Fruit fly (Drosophila melanogaster): ENCODE measurements around the gene CG7488.

Gene CG7488

dm6 chr3R:12980628-12981219 lies 14.7 kb upstream of the CG7488 start, which contains the start of gene Paip2 (continued):
- TF ChIP-seq slp2 (GFP tag; optimal IDR thresholded peaks at IDR 0.05) (no peak), CG2712 (tag; optimal IDR thresholded peaks at IDR 0.05) (peak; percentile 60), hbn (GFP tag; IDR thresholded peaks at IDR 0.05; ENCODE audit: partially characterized antibody) (peak; percentile 98), Dek (tag; optimal IDR thresholded peaks at IDR 0.05) (peak; percentile 19), fd102C (GFP tag; optimal IDR thresholded peaks at IDR 0.05) (no peak), Bteb2 (GFP tag; optimal IDR thresholded peaks at IDR 0.05) (no peak), bsh (GFP tag; optimal IDR thresholded peaks at IDR 0.05) (no peak), E2f1 (GFP tag; IDR thresholded peaks at IDR 0.05) (no peak), CG9727 (GFP tag; optimal IDR thresholded peaks at IDR 0.05) (no peak), dm (GFP tag; optimal IDR thresholded peaks at IDR 0.05) (peak; percentile 39), lab (GFP tag; optimal IDR thresholded peaks at IDR 0.05) (no peak), hth (optimal IDR thresholded peaks at IDR 0.05) (no peak), insv (GFP tag; optimal IDR thresholded peaks at IDR 0.05) (peak in 1 of 2 experiments; percentile 32), CG12155 (GFP tag; optimal IDR thresholded peaks at IDR 0.05) (peak; percentile 9), tio (GFP tag; optimal IDR thresholded peaks at IDR 0.05) (no peak), CG4707 (GFP tag; optimal IDR thresholded peaks at IDR 0.05) (no peak), nmo (GFP tag; optimal IDR thresholded peaks at IDR 0.05) (peak; percentile 71), bowl (GFP tag; IDR thresholded peaks at IDR 0.05) (no peak), Blimp-1 (GFP tag; optimal IDR thresholded peaks at IDR 0.05) (no peak), sna (GFP tag; IDR thresholded peaks at IDR 0.05; ENCODE audit: partially characterized antibody) (peak; percentile 99), Pdp1 (GFP tag; optimal IDR thresholded peaks at IDR 0.05) (peak in 1 of 2 experiments; percentile 84), CG42726 (GFP tag; IDR thresholded peaks at IDR 0.05; ENCODE audit: partially characterized antibody) (peak; percentile 83), nau (GFP tag; optimal IDR thresholded peaks at IDR 0.05) (no peak), Oli (tag; optimal IDR thresholded peaks at IDR 0.05) (no peak), CG7839 (tag; optimal IDR thresholded peaks at IDR 0.05) (no peak), sens-2 (GFP tag; IDR thresholded peaks at IDR 0.05) (no peak), bab2 (GFP tag; optimal IDR thresholded peaks at IDR 0.05) (no peak), tin (GFP tag; optimal IDR thresholded peaks at IDR 0.05) (no peak), CG6854 (GFP tag; optimal IDR thresholded peaks at IDR 0.05) (no peak), phol (tag; optimal IDR thresholded peaks at IDR 0.05) (peak; percentile 64), HmgD (GFP tag; optimal IDR thresholded peaks at IDR 0.05) (peak; percentile 65), CG6765 (GFP tag; optimal IDR thresholded peaks at IDR 0.05) (no peak), CG6689 (GFP tag; IDR thresholded peaks at IDR 0.05) (no peak), CG31441 (GFP tag; IDR thresholded peaks at IDR 0.05) (0 out of 2 replicates have a peak, but pooled peaks have one; percentile 19), HmgZ (tag; optimal IDR thresholded peaks at IDR 0.05) (peak; percentile 43), wek (GFP tag; optimal IDR thresholded peaks at IDR 0.05) (no peak), zen (tag; optimal IDR thresholded peaks at IDR 0.05) (peak; percentile 55), knrl (GFP tag; IDR thresholded peaks at IDR 0.05; ENCODE audit: partially characterized antibody) (peak; percentile 99), CG9932 (GFP tag; IDR thresholded peaks at IDR 0.05) (peak; percentile 42; the same call in 1 of the 2 replicates), NFAT (GFP tag; IDR thresholded peaks at IDR 0.05) (no peak), Neu2 (GFP tag; optimal IDR thresholded peaks at IDR 0.05; ENCODE audit: borderline replicate concordance) (no peak), row (GFP tag; IDR thresholded peaks at IDR 0.05) (0 out of 3 replicates have a peak, but pooled peaks have one; percentile 21), psq (GFP tag; optimal IDR thresholded peaks at IDR 0.05) (no peak), CG4282 (GFP tag; optimal IDR thresholded peaks at IDR 0.05) (no peak), CkIIα-i1 (GFP tag; IDR thresholded peaks at IDR 0.05) (no peak), CG4730 (GFP tag; IDR thresholded peaks at IDR 0.05) (no peak), mld (GFP tag; IDR thresholded peaks at IDR 0.05; ENCODE audit: partially characterized antibody) (peak; percentile 93), CG7745 (tag; optimal IDR thresholded peaks at IDR 0.05) (no peak), pros (GFP tag; optimal IDR thresholded peaks at IDR 0.05) (no peak)

Measured in whole organism, embryonic.